Worm (Caenorhabditis elegans) whole organism, young adult: Measurements from ENCODE around the gene ZC443.7.

Source experiments
- B0019.2 ChIP-seq: fragments of 200-800 bp; sonication (Bioruptor generic); conservative IDR thresholded peaks from 2 replicates; pipeline ENCODE4 v1.3.6; 2022; ENCODE audit warnings: missing genetic modification reagents, missing genetic modification characterization, missing compliant biosample characterization
- B0336.3 ChIP-seq: fragments of 200-800 bp; sonication (Bioruptor generic); IDR thresholded peaks from 2 replicates; pipeline ENCODE4 v1.3.6; 2022; ENCODE audit warnings: missing genetic modification characterization, missing compliant biosample characterization
- F33H1.4 ChIP-seq: fragments of 200-800 bp; sonication (Bioruptor generic); IDR thresholded peaks from 2 replicates; pipeline ENCODE4 v1.3.6; 2022; ENCODE audit warnings: missing genetic modification reagents, missing genetic modification characterization, missing compliant biosample characterization
- F37B4.10 ChIP-seq: fragments of 200-800 bp; sonication (Bioruptor generic); IDR thresholded peaks from 2 replicates; pipeline ENCODE4 v1.3.6; 2022; ENCODE audit warnings: missing genetic modification characterization, missing compliant biosample characterization
- F57A8.1 ChIP-seq: fragments of 200-800 bp; sonication (Bioruptor generic); optimal IDR thresholded peaks from 2 replicates; lab custom pipeline; 2018; ENCODE audit warnings: mild to moderate bottlenecking, missing genetic modification characterization, moderate library complexity, missing compliant biosample characterization
- F57C9.4 ChIP-seq: sonication (generic microtip); optimal IDR thresholded peaks from 2 replicates; lab custom pipeline; 2017; ENCODE audit warnings: mild to moderate bottlenecking, missing genetic modification characterization, missing compliant biosample characterization
- K12H6.12 ChIP-seq: fragments of 200-800 bp; sonication (Bioruptor generic); optimal IDR thresholded peaks from 2 replicates; lab custom pipeline; 2018; ENCODE audit warnings: mild to moderate bottlenecking, missing genetic modification characterization, missing compliant biosample characterization
- Y95B8A.8 ChIP-seq: fragments of 200-800 bp; sonication (Bioruptor generic); IDR thresholded peaks from 2 replicates; pipeline ENCODE4 v1.3.6; 2022; ENCODE audit warnings: missing genetic modification reagents, missing genetic modification characterization, missing compliant biosample characterization
- ama-1 ChIP-seq, 3 experiments: fragments of 150-350 bp in 1 of 3; sonication (generic microtip) in 2 of 3; optimal IDR thresholded peaks; 2 replicates each; lab custom pipeline; 2014 to 2018; ENCODE audit warnings: missing biosample characterization in 2 of 3, missing genetic modification characterization in 2 of 3, missing genetic modification reagents in 2 of 3
- athp-1 ChIP-seq: sonication (generic microtip); optimal IDR thresholded peaks from 2 replicates; lab custom pipeline; 2017; ENCODE audit warnings: mild to moderate bottlenecking, missing genetic modification characterization, missing compliant biosample characterization
- attf-5 ChIP-seq: fragments of 200-800 bp; sonication (Bioruptor generic); optimal IDR thresholded peaks from 2 replicates; lab custom pipeline; 2018; ENCODE audit warnings: mild to moderate bottlenecking, missing genetic modification characterization, missing compliant biosample characterization
- bed-2 ChIP-seq: fragments of 200-800 bp; sonication (Bioruptor generic); IDR thresholded peaks from 2 replicates; pipeline ENCODE4 v1.3.6; 2022; ENCODE audit warnings: missing genetic modification reagents, missing genetic modification characterization, missing compliant biosample characterization
- cebp-2 ChIP-seq: fragments of 200-800 bp; sonication (Bioruptor generic); IDR thresholded peaks from 2 replicates; pipeline ENCODE4 v1.3.6; 2022; ENCODE audit warnings: missing genetic modification characterization, missing compliant biosample characterization
- ceh-40 ChIP-seq: fragments of 200-800 bp; sonication (Bioruptor generic); IDR thresholded peaks from 2 replicates; pipeline ENCODE4 v1.3.6; 2022; ENCODE audit warnings: missing genetic modification characterization, missing compliant biosample characterization
- ekl-4 ChIP-seq: fragments of 200-800 bp; sonication (Bioruptor generic); IDR thresholded peaks from 2 replicates; pipeline ENCODE4 v1.3.6; 2022; ENCODE audit warnings: missing genetic modification reagents, missing genetic modification characterization, missing compliant biosample characterization
- fkh-3 ChIP-seq: sonication (generic microtip); optimal IDR thresholded peaks from 2 replicates; lab custom pipeline; 2016; ENCODE audit warnings: mild to moderate bottlenecking, missing genetic modification characterization, missing compliant biosample characterization
- hlh-26 ChIP-seq: fragments of 200-800 bp; sonication (Bioruptor generic); conservative IDR thresholded peaks from 2 replicates; pipeline ENCODE4 v1.3.6; 2022; ENCODE audit warnings: missing genetic modification reagents, missing genetic modification characterization, missing compliant biosample characterization
- hmg-20 ChIP-seq: fragments of 200-800 bp; sonication (Bioruptor generic); IDR thresholded peaks from 2 replicates; pipeline ENCODE4 v1.3.6; 2022; ENCODE audit warnings: missing genetic modification reagents, missing genetic modification characterization, missing compliant biosample characterization
- hsf-1 ChIP-seq: fragments of 200-800 bp; sonication (Bioruptor generic); IDR thresholded peaks from 2 replicates; pipeline ENCODE4 v1.3.6; 2022; ENCODE audit warnings: missing genetic modification reagents, missing genetic modification characterization, missing compliant biosample characterization
- let-607 ChIP-seq, 2 experiments: fragments of 200-800 bp in 1 of 2; sonication (Bioruptor generic) in 1 of 2; sonication (generic microtip) in 1 of 2; optimal IDR thresholded peaks; 2 replicates each; lab custom pipeline; 2016 to 2018; ENCODE audit warnings: mild to moderate bottlenecking in 2 of 2, missing compliant biosample characterization in 2 of 2, missing genetic modification characterization in 2 of 2, moderate library complexity in 2 of 2, missing genotype in 1 of 2
- lin-40 ChIP-seq: sonication (generic microtip); optimal IDR thresholded peaks from 2 replicates; lab custom pipeline; 2016; ENCODE audit warnings: missing genetic modification characterization, mild to moderate bottlenecking, missing compliant biosample characterization, missing genotype, missing genetic modification reagents
- lir-1 ChIP-seq: fragments of 200-800 bp; sonication (Bioruptor generic); conservative IDR thresholded peaks from 2 replicates; pipeline ENCODE4 v1.3.6; 2022; ENCODE audit warnings: missing genetic modification reagents, missing genetic modification characterization, missing compliant biosample characterization
- lsl-1 ChIP-seq: fragments of 200-800 bp; sonication (Bioruptor generic); optimal IDR thresholded peaks from 2 replicates; lab custom pipeline; 2018; ENCODE audit warnings: mild to moderate bottlenecking, missing genetic modification characterization, moderate library complexity, missing compliant biosample characterization
- madf-10 ChIP-seq: sonication (generic microtip); optimal IDR thresholded peaks from 2 replicates; lab custom pipeline; 2016; ENCODE audit warnings: mild to moderate bottlenecking, missing genetic modification characterization, missing compliant biosample characterization
- madf-6 ChIP-seq: fragments of 200-800 bp; sonication (Bioruptor generic); IDR thresholded peaks from 2 replicates; pipeline ENCODE4 v1.3.6; 2022; ENCODE audit warnings: missing genetic modification reagents, missing genetic modification characterization, missing compliant biosample characterization
- madf-8 ChIP-seq: fragments of 200-800 bp; sonication (Bioruptor generic); conservative IDR thresholded peaks from 2 replicates; pipeline ENCODE4 v1.3.6; 2022; ENCODE audit warnings: missing genetic modification reagents, missing genetic modification characterization, missing compliant biosample characterization
- mel-28 ChIP-seq: sonication (generic microtip); optimal IDR thresholded peaks from 2 replicates; lab custom pipeline; 2016; ENCODE audit warnings: borderline replicate concordance, mild to moderate bottlenecking, missing genetic modification characterization, missing compliant biosample characterization
- mes-4 ChIP-seq: sonication (generic microtip); optimal IDR thresholded peaks from 2 replicates; lab custom pipeline; 2016; ENCODE audit warnings: missing genotype, missing genetic modification characterization, missing compliant biosample characterization
- mxl-1 ChIP-seq: sonication (generic microtip); optimal IDR thresholded peaks from 2 replicates; lab custom pipeline; 2016; ENCODE audit warnings: missing genetic modification characterization, missing compliant biosample characterization
- pbrm-1 ChIP-seq: fragments of 200-800 bp; sonication (Bioruptor generic); IDR thresholded peaks from 2 replicates; pipeline ENCODE4 v1.3.6; 2022; ENCODE audit warnings: missing genetic modification reagents, missing genetic modification characterization, missing compliant biosample characterization
- pha-4 ChIP-seq: fragments of 150-350 bp; sonication (generic microtip); optimal IDR thresholded peaks from 2 replicates; lab custom pipeline; 2014; ENCODE audit warnings: missing biosample characterization, missing genetic modification reagents, missing genetic modification characterization
- snpc-4 ChIP-seq, 5 experiments: fragments of 150-350 bp in 1 of 5; sonication (generic microtip) in 4 of 5; optimal IDR thresholded peaks; 2 replicates each; lab custom pipeline; 2014 to 2018; ENCODE audit warnings: missing genetic modification characterization in 5 of 5, missing biosample characterization in 3 of 5, antibody characterized with exemption in 2 of 5, mild to moderate bottlenecking in 2 of 5, missing compliant biosample characterization in 2 of 5, missing genotype in 2 of 5, moderate library complexity in 2 of 5, missing genetic modification reagents in 1 of 5
- sptf-2 ChIP-seq: fragments of 200-800 bp; sonication (Bioruptor generic); optimal IDR thresholded peaks from 2 replicates; lab custom pipeline; 2018; ENCODE audit warnings: mild to moderate bottlenecking, missing genetic modification characterization, missing compliant biosample characterization
- zfh-2 ChIP-seq: fragments of 200-800 bp; sonication (Bioruptor generic); conservative IDR thresholded peaks from 2 replicates; pipeline ENCODE4 v1.3.6; 2022; ENCODE audit warnings: missing genetic modification reagents, missing genetic modification characterization, missing compliant biosample characterization
- ztf-25 ChIP-seq: fragments of 200-800 bp; sonication (Bioruptor generic); IDR thresholded peaks from 2 replicates; pipeline ENCODE4 v1.3.6; 2022; ENCODE audit warnings: missing genetic modification reagents, missing genetic modification characterization, missing compliant biosample characterization
- ztf-6 ChIP-seq: fragments of 200-800 bp; sonication (Bioruptor generic); IDR thresholded peaks from 2 replicates; pipeline ENCODE4 v1.3.6; 2022; ENCODE audit warnings: missing genetic modification reagents, missing genetic modification characterization, missing compliant biosample characterization

ZC443.7 gene

DNA sequence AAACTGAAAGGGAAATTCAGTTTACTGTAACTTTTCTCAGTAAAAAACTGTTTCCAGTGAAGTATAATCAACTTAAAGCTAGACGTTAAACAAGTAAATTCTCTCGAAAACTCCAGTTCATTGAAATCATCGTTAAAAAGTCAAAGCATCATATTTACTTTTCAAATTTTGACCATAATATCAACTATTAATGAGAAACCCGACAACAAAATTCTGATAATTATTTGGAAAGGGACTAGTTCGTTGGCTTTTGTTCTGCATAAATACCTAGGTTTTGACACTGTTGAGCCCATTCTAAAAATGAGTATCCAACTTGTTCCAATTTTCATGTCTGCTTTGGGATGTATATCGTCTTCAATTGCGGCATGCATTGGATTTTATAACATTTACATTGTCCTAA, at the start of gene ZC443.7:
Gene ZC443.7, plus strand, starts transcription at position 301 of the 400 bp plus-strand sequence.
- TF ChIP-seq let-607 (tag; optimal IDR thresholded peaks at IDR 0.05; lab: Kevin White, UChicago) (no peak), ekl-4 (no peak), K12H6.12 (tag; lab: Kevin White, UChicago) (no peak), mes-4 (tag; lab: Kevin White, UChicago) (no peak), lsl-1 (no peak), bed-2 (GFP tag; lab: Robert Waterston, UW) (no peak), cebp-2 (GFP tag; lab: Robert Waterston, UW) (no peak), zfh-2 (GFP tag; lab: Robert Waterston, UW) (no peak), F57A8.1 (GFP tag; lab: Kevin White, UChicago) (no peak), Y95B8A.8 (GFP tag; lab: Robert Waterston, UW) (no peak), attf-5 (GFP tag; lab: Kevin White, UChicago) (no peak), fkh-3 (tag; lab: Kevin White, UChicago) (no peak), lin-40 (tag; lab: Kevin White, UChicago) (no peak), F57C9.4 (tag; lab: Kevin White, UChicago) (no peak)
- TF ChIP-seq, all 124 proteins: peak for 0

DNA sequence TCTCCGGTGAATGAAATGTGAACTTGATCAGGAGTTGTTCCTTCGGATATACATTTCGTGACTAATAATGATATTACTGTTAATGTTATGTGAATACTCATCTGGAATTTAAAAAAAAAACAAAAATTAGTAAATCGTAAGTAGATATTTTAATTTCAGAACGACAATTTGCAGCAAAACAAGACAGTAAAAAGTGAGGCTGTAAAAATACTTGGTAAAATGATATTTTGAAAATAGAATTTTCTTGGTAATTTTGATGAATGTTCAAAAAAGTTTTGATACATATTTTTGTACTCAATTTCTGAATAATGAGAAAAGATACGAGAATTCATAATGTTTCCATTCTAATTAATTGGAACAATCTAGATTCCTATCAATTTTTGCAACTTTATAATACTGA, 46.6 kb upstream of the ZC443.7 start, which contains the start of gene papl-1:
Gene papl-1, minus strand, starts transcription at position 101 of the 400 bp plus-strand sequence.
- TF ChIP-seq F33H1.4 (GFP tag; lab: Robert Waterston, UW) (no peak), pbrm-1 (GFP tag; lab: Robert Waterston, UW) (no peak), mel-28 (no peak), F37B4.10 (GFP tag; lab: Robert Waterston, UW) (no peak), mxl-1 (tag; lab: Kevin White, UChicago) (no peak), hmg-20 (GFP tag; lab: Robert Waterston, UW) (no peak), pha-4 (tag; lab: Kevin White, UChicago) (no peak), ama-1 (optimal IDR thresholded peaks at IDR 0.05; lab: Kevin White, UChicago) (no peak), ama-1 (GFP tag; optimal IDR thresholded peaks at IDR 0.05; lab: Kevin White, UChicago) (no peak), lin-40 (tag; lab: Kevin White, UChicago) (no peak), athp-1 (tag; lab: Kevin White, UChicago) (no peak), ceh-40 (GFP tag; lab: Robert Waterston, UW) (no peak)

DNA sequence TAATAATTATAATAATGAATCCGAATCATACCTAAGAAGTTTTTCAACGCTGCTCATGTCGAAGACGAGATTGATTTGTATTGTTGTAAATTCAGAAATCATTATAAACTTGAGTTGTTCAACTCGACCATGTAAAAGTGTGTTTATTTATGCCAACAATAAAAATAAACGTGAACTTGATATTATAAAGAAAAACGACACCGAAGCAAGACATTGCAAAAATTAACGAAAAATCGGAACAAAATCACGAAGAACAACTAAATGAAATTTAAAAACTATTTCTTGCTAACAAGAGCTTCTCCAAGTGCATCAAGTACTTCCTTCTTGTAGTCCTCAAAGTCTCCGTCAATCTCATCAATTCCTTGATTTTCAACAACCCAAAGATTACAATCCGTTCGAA, 45.4 kb upstream of the ZC443.7 start, which contains the start of gene F18E2.15:
Gene F18E2.15, minus strand, starts transcription at position 101 of the 400 bp plus-strand sequence.
- TF ChIP-seq hsf-1 (GFP tag; lab: Robert Waterston, UW) (no peak), madf-8 (no peak), sptf-2 (GFP tag; lab: Kevin White, UChicago) (no peak), B0019.2 (GFP tag; lab: Robert Waterston, UW) (no peak), snpc-4 (GFP tag; optimal IDR thresholded peaks at IDR 0.05; lab: Kevin White, UChicago) (no peak), snpc-4 (tag; optimal IDR thresholded peaks at IDR 0.05; lab: Kevin White, UChicago) (no peak), ztf-6 (no peak), madf-10 (tag; lab: Kevin White, UChicago) (no peak), hlh-26 (GFP tag; lab: Robert Waterston, UW) (no peak), lir-1 (GFP tag; lab: Robert Waterston, UW) (no peak), madf-6 (no peak), B0336.3 (GFP tag; lab: Robert Waterston, UW) (no peak), ztf-25 (GFP tag; lab: Robert Waterston, UW) (no peak)
